Worm (Caenorhabditis elegans) whole organism, early embryonic: ENCODE measurements around the gene T07A9.15.

Experiments used
- F13C5.2 ChIP-seq: sonication (generic microtip); optimal IDR thresholded peaks from 2 replicates; lab custom pipeline; 2017; ENCODE audit warnings: mild to moderate bottlenecking, missing genetic modification characterization, inconsistent platforms, missing compliant biosample characterization
- aly-1 ChIP-seq: sonication (generic microtip); optimal IDR thresholded peaks from 2 replicates; lab custom pipeline; 2016; ENCODE audit warnings: missing genetic modification characterization, missing compliant biosample characterization
- ama-1 ChIP-seq: fragments of 150-350 bp; optimal IDR thresholded peaks from 2 replicates; lab custom pipeline; 2014
- ceh-13 ChIP-seq: fragments of 200-800 bp; sonication (Bioruptor generic); optimal IDR thresholded peaks from 2 replicates; lab custom pipeline; 2018; ENCODE audit warnings: mild to moderate bottlenecking, missing genetic modification characterization, missing compliant biosample characterization
- ceh-36 ChIP-seq: sonication (generic microtip); optimal IDR thresholded peaks from 2 replicates; lab custom pipeline; 2016; ENCODE audit warnings: missing genetic modification characterization, inconsistent platforms, missing compliant biosample characterization
- flt-1 ChIP-seq: fragments of 200-800 bp; sonication (Bioruptor generic); IDR thresholded peaks from 2 replicates; pipeline ENCODE4 v1.3.6; 2022; ENCODE audit warnings: missing genetic modification characterization, missing compliant biosample characterization
- hnd-1 ChIP-seq: sonication (generic microtip); optimal IDR thresholded peaks from 2 replicates; lab custom pipeline; 2016; ENCODE audit warnings: missing genetic modification characterization, missing compliant biosample characterization
- pes-1 ChIP-seq: fragments of 200-800 bp; sonication (Bioruptor generic); IDR thresholded peaks from 2 replicates; pipeline ENCODE4 v1.3.6; 2022; ENCODE audit warnings: missing genetic modification reagents, missing genetic modification characterization, missing compliant biosample characterization
- scrt-1 ChIP-seq: fragments of 200-800 bp; sonication (Bioruptor generic); IDR thresholded peaks from 2 replicates; pipeline ENCODE4 v1.3.6; 2022; ENCODE audit warnings: missing genetic modification characterization, missing compliant biosample characterization
- tbx-11 ChIP-seq: fragments of 200-800 bp; sonication (Bioruptor generic); IDR thresholded peaks from 2 replicates; pipeline ENCODE4 v1.3.6; 2022; ENCODE audit warnings: missing genetic modification characterization, missing compliant biosample characterization
- tbx-37 ChIP-seq: fragments of 200-800 bp; sonication (Bioruptor generic); conservative IDR thresholded peaks from 2 replicates; pipeline ENCODE4 v1.3.6; 2022; ENCODE audit warnings: missing genetic modification reagents, missing genetic modification characterization, missing compliant biosample characterization

- TF ChIP-seq ama-1 (lab: Kevin White, UChicago): no peak
- TF ChIP-seq pes-1: no peak
- TF ChIP-seq ceh-36 (tag; lab: Kevin White, UChicago): no peak
- no peak for TF ChIP-seq hnd-1 (tag; lab: Kevin White, UChicago)
- TF ChIP-seq scrt-1: no peak
- TF ChIP-seq flt-1: no peak; the same call in 1 of the 2 replicates
- TF ChIP-seq tbx-37 (GFP tag; lab: Robert Waterston, UW): no peak
- TF ChIP-seq tbx-11 (GFP tag; lab: Robert Waterston, UW): no peak
- no peak for TF ChIP-seq F13C5.2
- TF ChIP-seq ceh-13 (GFP tag; lab: Kevin White, UChicago): no peak
- TF ChIP-seq aly-1 (tag; lab: Kevin White, UChicago): no peak
These were observed 17.1 kb upstream of the T07A9.15 start, which contains the start of gene T07A9.12 for ce11 chrIV:410420-410891.
